Worm (Caenorhabditis elegans): ENCODE measurements around the gene cec-2.

The cec-2 gene

ce11 chrIV:1216290-1216689, 45.8 kb downstream of the cec-2 start, which contains the start of gene W09G12.9:
W09G12.9 (plus strand) TSS chrIV:1216590.
- TF ChIP-seq ets-7 (tag; optimal IDR thresholded peaks at IDR 0.05) (no peak), flt-1 (GFP tag; IDR thresholded peaks at IDR 0.05) (no peak)

- TF ChIP-seq ceh-36 (tag; optimal IDR thresholded peaks at IDR 0.05), result peak; percentile 72
Observed at ce11 chrIV:1217265-1217664, 46.8 kb downstream of the cec-2 start.

ce11 chrIV:1221167-1221566, 50.7 kb downstream of the cec-2 start, which contains the start of gene W09G12.10:
W09G12.10 (minus strand) TSS chrIV:1221287.
- no peak for TF ChIP-seq ets-7 (tag; optimal IDR thresholded peaks at IDR 0.05)
- TF ChIP-seq ceh-13 (GFP tag; optimal IDR thresholded peaks at IDR 0.05), result no peak
- TF ChIP-seq hmg-4 (GFP tag; optimal IDR thresholded peaks at IDR 0.05), result no peak
- TF ChIP-seq aly-1 (tag; optimal IDR thresholded peaks at IDR 0.05), result no peak
- TF ChIP-seq F13C5.2 (tag; optimal IDR thresholded peaks at IDR 0.05), result no peak

ce11 chrIV:1224781-1225180, 54.3 kb downstream of the cec-2 start:
- no peak for TF ChIP-seq sea-1 (GFP tag; conservative IDR thresholded peaks at IDR 0.05)
- no peak for TF ChIP-seq hmg-4 (GFP tag; optimal IDR thresholded peaks at IDR 0.05)
- no peak for TF ChIP-seq scrt-1 (GFP tag; IDR thresholded peaks at IDR 0.05)
- TF ChIP-seq hmbx-1 (tag; optimal IDR thresholded peaks at IDR 0.05), result no peak
- TF ChIP-seq ets-7 (tag; optimal IDR thresholded peaks at IDR 0.05), result no peak
- TF ChIP-seq ceh-36 (tag; optimal IDR thresholded peaks at IDR 0.05), result no peak
- no peak for TF ChIP-seq flt-1 (GFP tag; IDR thresholded peaks at IDR 0.05)
- TF ChIP-seq ceh-13 (GFP tag; optimal IDR thresholded peaks at IDR 0.05), result no peak
- TF ChIP-seq ama-1 (optimal IDR thresholded peaks at IDR 0.05), result no peak
- no peak for TF ChIP-seq tra-4 (tag; optimal IDR thresholded peaks at IDR 0.05)

- TF ChIP-seq ets-7 (tag; optimal IDR thresholded peaks at IDR 0.05) (no peak), ceh-36 (tag; optimal IDR thresholded peaks at IDR 0.05) (no peak), hmg-4 (GFP tag; optimal IDR thresholded peaks at IDR 0.05) (no peak), hmbx-1 (tag; optimal IDR thresholded peaks at IDR 0.05) (no peak), scrt-1 (GFP tag; IDR thresholded peaks at IDR 0.05) (no peak), pes-1 (GFP tag; IDR thresholded peaks at IDR 0.05) (no peak), tbx-37 (GFP tag; conservative IDR thresholded peaks at IDR 0.05) (no peak), aly-1 (tag; optimal IDR thresholded peaks at IDR 0.05) (no peak), tbx-11 (GFP tag; IDR thresholded peaks at IDR 0.05) (no peak), flt-1 (GFP tag; IDR thresholded peaks at IDR 0.05) (no peak), ama-1 (optimal IDR thresholded peaks at IDR 0.05) (no peak), tra-4 (tag; optimal IDR thresholded peaks at IDR 0.05) (no peak), F13C5.2 (tag; optimal IDR thresholded peaks at IDR 0.05) (no peak), sea-1 (GFP tag; conservative IDR thresholded peaks at IDR 0.05) (no peak), hnd-1 (tag; optimal IDR thresholded peaks at IDR 0.05) (no peak), ceh-13 (GFP tag; optimal IDR thresholded peaks at IDR 0.05) (no peak), B0310.2 (tag; optimal IDR thresholded peaks at IDR 0.05) (no peak)
Observed at ce11 chrIV:1225596-1226232, 55.2 kb downstream of the cec-2 start, which contains the start of gene W09G12.8. W09G12.8 (plus strand) TSS chrIV:1226182.
